Worm (Caenorhabditis elegans): ENCODE data around the gene lact-8.

DNA sequence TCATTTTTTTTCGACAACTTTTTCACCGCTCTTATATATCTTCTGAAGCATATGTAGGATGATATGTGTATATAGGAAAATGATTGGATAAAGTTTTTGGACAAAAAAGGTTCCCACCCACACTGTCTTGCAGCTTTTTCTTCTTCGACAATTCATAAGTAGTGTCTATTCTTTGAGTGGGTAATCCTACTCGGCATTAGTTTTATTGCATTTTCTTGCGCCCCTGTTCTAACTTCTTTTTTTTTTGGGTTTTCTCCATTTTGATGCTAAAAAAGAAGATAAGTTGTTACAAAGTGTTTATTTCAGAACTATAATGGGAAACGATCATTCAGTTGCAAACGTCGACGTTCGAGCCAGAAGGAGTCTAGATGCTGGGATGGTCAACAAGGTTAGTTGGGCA lies 40.9 kb upstream of the lact-8 start, which contains the start of gene glb-3:
- TF ChIP-seq elt-2 (tag; optimal IDR thresholded peaks at IDR 0.05) (no peak), madf-2 (tag; optimal IDR thresholded peaks at IDR 0.05) (no peak), C08G9.2 (tag; optimal IDR thresholded peaks at IDR 0.05) (no peak)
